Worm (Caenorhabditis elegans) whole organism, mixed stage, embryonic: Measurements from ENCODE around the gene C09F12.3.

Experiments
- M03D4.4 ChIP-seq: sonication (generic microtip); optimal IDR thresholded peaks from 2 replicates; lab custom pipeline; 2017; ENCODE audit warnings: mild to moderate bottlenecking, missing genetic modification characterization, missing compliant biosample characterization
- bed-3 ChIP-seq: fragments of 200-800 bp; sonication (Bioruptor generic); optimal IDR thresholded peaks from 3 replicates; lab custom pipeline; 2018; ENCODE audit warnings: mild to moderate bottlenecking, missing genetic modification characterization, moderate library complexity, missing compliant biosample characterization
- blmp-1 ChIP-seq: fragments of 150-350 bp; optimal IDR thresholded peaks from 2 replicates; lab custom pipeline; 2014; ENCODE audit warnings: missing biosample characterization, missing genetic modification characterization
- ceh-39 ChIP-seq: fragments of 150-350 bp; optimal IDR thresholded peaks from 2 replicates; lab custom pipeline; 2014; ENCODE audit warnings: missing biosample characterization, missing genetic modification characterization
- ceh-43 ChIP-seq: fragments of 200-800 bp; sonication (Bioruptor generic); optimal IDR thresholded peaks from 2 replicates; lab custom pipeline; 2018; ENCODE audit warnings: mild to moderate bottlenecking, missing genetic modification characterization, moderate library complexity, missing compliant biosample characterization
- ceh-83 ChIP-seq: fragments of 200-800 bp; sonication (Bioruptor generic); optimal IDR thresholded peaks from 2 replicates; lab custom pipeline; 2018; ENCODE audit warnings: mild to moderate bottlenecking, missing genetic modification characterization, missing compliant biosample characterization
- ces-1 ChIP-seq: fragments of 150-350 bp; optimal IDR thresholded peaks from 2 replicates; lab custom pipeline; 2014; ENCODE audit warnings: missing biosample characterization, missing genetic modification reagents, missing genetic modification characterization
- cnd-1 ChIP-seq: fragments of 200-800 bp; sonication (Bioruptor generic); optimal IDR thresholded peaks from 2 replicates; lab custom pipeline; 2018; ENCODE audit warnings: mild to moderate bottlenecking, missing genetic modification characterization, missing compliant biosample characterization
- drap-1 ChIP-seq: fragments of 200-800 bp; sonication (Bioruptor generic); optimal IDR thresholded peaks from 3 replicates; lab custom pipeline; 2018; ENCODE audit warnings: mild to moderate bottlenecking, missing genetic modification characterization, missing compliant biosample characterization
- elt-1 ChIP-seq: sonication (generic microtip); optimal IDR thresholded peaks from 2 replicates; lab custom pipeline; 2017; ENCODE audit warnings: missing genetic modification characterization, mild to moderate bottlenecking, missing compliant biosample characterization, antibody characterized with exemption, moderate library complexity, borderline replicate concordance; ENCODE audit not compliant: insufficient read depth
- elt-3 ChIP-seq: fragments of 150-350 bp; optimal IDR thresholded peaks from 2 replicates; lab custom pipeline; 2014; ENCODE audit warnings: missing biosample characterization, missing genetic modification characterization
- flh-1 ChIP-seq: fragments of 200-800 bp; sonication (Bioruptor generic); optimal IDR thresholded peaks from 2 replicates; lab custom pipeline; 2018; ENCODE audit warnings: mild to moderate bottlenecking, missing genetic modification characterization, moderate library complexity, missing compliant biosample characterization
- ham-2 ChIP-seq: fragments of 200-800 bp; sonication (Bioruptor generic); optimal IDR thresholded peaks from 2 replicates; lab custom pipeline; 2018; ENCODE audit warnings: mild to moderate bottlenecking, missing genetic modification characterization, missing compliant biosample characterization
- hlh-1 ChIP-seq: fragments of 150-350 bp; optimal IDR thresholded peaks from 2 replicates; lab custom pipeline; 2014; ENCODE audit warnings: missing biosample characterization, missing genetic modification reagents, missing genetic modification characterization
- lin-13 ChIP-seq: fragments of 150-350 bp; optimal IDR thresholded peaks from 2 replicates; lab custom pipeline; 2014; ENCODE audit warnings: missing biosample characterization, missing genetic modification characterization
- lin-32 ChIP-seq: fragments of 200-800 bp; sonication (Bioruptor generic); optimal IDR thresholded peaks from 2 replicates; lab custom pipeline; 2018; ENCODE audit warnings: mild to moderate bottlenecking, missing genetic modification characterization, missing compliant biosample characterization
- lsy-2 ChIP-seq: fragments of 150-350 bp; optimal IDR thresholded peaks from 2 replicates; lab custom pipeline; 2014; ENCODE audit warnings: missing biosample characterization, missing genetic modification characterization
- mab-5 ChIP-seq: fragments of 150-350 bp; optimal IDR thresholded peaks from 2 replicates; lab custom pipeline; 2014; ENCODE audit warnings: missing biosample characterization, missing genetic modification characterization
- mep-1 ChIP-seq: fragments of 150-350 bp; optimal IDR thresholded peaks from 2 replicates; lab custom pipeline; 2017; ENCODE audit warnings: missing biosample characterization, missing genetic modification reagents, missing genetic modification characterization, inconsistent platforms
- mls-2 ChIP-seq: sonication (generic microtip); optimal IDR thresholded peaks from 2 replicates; lab custom pipeline; 2016; ENCODE audit warnings: mild to moderate bottlenecking, missing genetic modification characterization, moderate library complexity, missing compliant biosample characterization
- nhr-12 ChIP-seq: fragments of 150-350 bp; optimal IDR thresholded peaks from 2 replicates; lab custom pipeline; 2014; ENCODE audit warnings: missing biosample characterization, missing genetic modification characterization
- nhr-2 ChIP-seq: fragments of 150-350 bp; optimal IDR thresholded peaks from 2 replicates; lab custom pipeline; 2014; ENCODE audit warnings: missing biosample characterization, missing genetic modification characterization
- nhr-237 ChIP-seq: fragments of 150-350 bp; optimal IDR thresholded peaks from 2 replicates; lab custom pipeline; 2014; ENCODE audit warnings: missing biosample characterization, missing genetic modification characterization
- nhr-28 ChIP-seq: fragments of 150-350 bp; optimal IDR thresholded peaks from 2 replicates; lab custom pipeline; 2014; ENCODE audit warnings: missing biosample characterization, missing genetic modification characterization
- nhr-76 ChIP-seq: sonication (generic microtip); optimal IDR thresholded peaks from 2 replicates; lab custom pipeline; 2017; ENCODE audit warnings: missing biosample characterization, missing genetic modification characterization
- pha-4 ChIP-seq: fragments of 150-350 bp; optimal IDR thresholded peaks from 2 replicates; lab custom pipeline; 2018; ENCODE audit warnings: missing biosample characterization, missing genetic modification reagents, missing genetic modification characterization
- sem-2 ChIP-seq: fragments of 200-800 bp; sonication (Bioruptor generic); optimal IDR thresholded peaks from 2 replicates; lab custom pipeline; 2018; ENCODE audit warnings: mild to moderate bottlenecking, missing genetic modification characterization, missing compliant biosample characterization
- snpc-4 ChIP-seq: fragments of 150-350 bp; optimal IDR thresholded peaks from 2 replicates; lab custom pipeline; 2014; ENCODE audit warnings: missing biosample characterization, missing genetic modification characterization
- sptf-1 ChIP-seq: sonication (generic microtip); optimal IDR thresholded peaks from 2 replicates; lab custom pipeline; 2017; ENCODE audit warnings: mild to moderate bottlenecking, missing genetic modification characterization, moderate library complexity, missing compliant biosample characterization
- tbx-8 ChIP-seq: fragments of 200-800 bp; sonication (Bioruptor generic); optimal IDR thresholded peaks from 2 replicates; lab custom pipeline; 2018; ENCODE audit warnings: mild to moderate bottlenecking, missing genetic modification characterization, moderate library complexity, missing compliant biosample characterization
- unc-120 ChIP-seq: sonication (generic microtip); optimal IDR thresholded peaks from 2 replicates; lab custom pipeline; 2017; ENCODE audit warnings: missing genetic modification characterization, missing compliant biosample characterization; ENCODE audit not compliant: poor library complexity, severe bottlenecking
- unc-39 ChIP-seq: fragments of 150-350 bp; optimal IDR thresholded peaks from 2 replicates; lab custom pipeline; 2014; ENCODE audit warnings: missing biosample characterization, missing genetic modification characterization
- unc-62 ChIP-seq: fragments of 150-350 bp; optimal IDR thresholded peaks from 2 replicates; lab custom pipeline; 2014; ENCODE audit warnings: missing biosample characterization, missing genetic modification reagents, missing genetic modification characterization
- zip-8 ChIP-seq: fragments of 150-350 bp; optimal IDR thresholded peaks from 2 replicates; lab custom pipeline; 2014; ENCODE audit warnings: missing biosample characterization, missing genetic modification characterization
- ztf-11 ChIP-seq: fragments of 150-350 bp; optimal IDR thresholded peaks from 2 replicates; lab custom pipeline; 2014; ENCODE audit warnings: missing biosample characterization, missing genetic modification characterization

C09F12.3 gene

DNA sequence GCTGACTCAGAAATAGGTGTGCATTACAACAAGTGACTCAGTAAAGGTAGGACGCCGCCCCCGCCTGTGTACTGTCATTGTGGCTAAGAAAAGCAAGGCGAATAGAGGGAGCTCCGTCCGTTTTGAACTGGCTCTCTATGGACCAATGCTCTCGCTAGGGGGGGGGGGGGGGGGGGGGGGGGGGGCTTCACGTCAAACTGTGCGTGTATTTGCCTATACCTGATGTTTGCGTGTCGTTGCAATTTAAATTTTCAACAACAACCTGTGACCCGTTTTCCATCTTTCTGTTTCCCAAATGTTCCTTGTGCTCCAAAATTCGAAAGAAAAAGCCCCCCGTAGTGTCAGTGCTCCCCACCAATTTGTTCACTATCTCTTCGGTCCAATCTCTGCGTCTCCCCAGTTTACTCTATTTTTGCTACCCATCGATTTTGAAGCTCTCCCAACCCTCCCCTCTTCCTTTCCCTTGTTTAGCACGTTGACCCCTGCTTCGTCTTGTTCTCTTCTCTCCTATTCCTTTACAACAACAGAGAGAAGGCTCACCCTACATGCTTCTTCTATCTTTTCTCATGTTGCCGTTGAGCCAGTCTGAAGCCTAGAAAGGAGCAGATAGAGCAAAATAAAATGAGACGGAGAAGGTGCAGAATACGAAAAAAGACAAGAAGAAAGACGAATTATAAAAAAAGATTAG is 8.1 kb downstream of the C09F12.3 start:
- no peak for TF ChIP-seq zip-8 (tag; lab: Kevin White, UChicago)
- no peak for TF ChIP-seq snpc-4 (tag; lab: Kevin White, UChicago)
- no peak for TF ChIP-seq ceh-43
- no peak for TF ChIP-seq M03D4.4 (tag; lab: Kevin White, UChicago)
- TF ChIP-seq cnd-1 (tag; lab: Kevin White, UChicago): peak; percentile 6
- TF ChIP-seq ham-2 (GFP tag; lab: Kevin White, UChicago): no peak
- TF ChIP-seq ceh-39 (tag; lab: Kevin White, UChicago): no peak
- TF ChIP-seq sem-2 (GFP tag; lab: Kevin White, UChicago): no peak
- peak; percentile 78 for TF ChIP-seq ces-1 (GFP tag; lab: Kevin White, UChicago)
- no peak for TF ChIP-seq nhr-12
- no peak for TF ChIP-seq mab-5 (tag; lab: Kevin White, UChicago)
- TF ChIP-seq elt-1 (tag; lab: Kevin White, UChicago): no peak
- TF ChIP-seq nhr-2 (tag; lab: Kevin White, UChicago): no peak
- TF ChIP-seq unc-39 (tag; lab: Kevin White, UChicago): no peak
- no peak for TF ChIP-seq drap-1
- TF ChIP-seq mls-2: peak; percentile 2
- TF ChIP-seq bed-3: no peak
- peak; percentile 32 for TF ChIP-seq sptf-1 (tag; lab: Kevin White, UChicago)
- no peak for TF ChIP-seq nhr-237 (tag; lab: Kevin White, UChicago)
- no peak for TF ChIP-seq blmp-1 (tag; lab: Kevin White, UChicago)
- TF ChIP-seq nhr-28 (tag; lab: Kevin White, UChicago): no peak
- TF ChIP-seq nhr-76 (tag; lab: Kevin White, UChicago): no peak
- TF ChIP-seq unc-120 (tag; lab: Kevin White, UChicago): peak; percentile 56
- no peak for TF ChIP-seq unc-62
- TF ChIP-seq pha-4: no peak
- no peak for TF ChIP-seq flh-1 (GFP tag; lab: Kevin White, UChicago)
- no peak for TF ChIP-seq elt-3 (tag; lab: Kevin White, UChicago)
- TF ChIP-seq mep-1 (tag; lab: Kevin White, UChicago): peak; percentile 33
- no peak for TF ChIP-seq ztf-11 (tag; lab: Kevin White, UChicago)
- TF ChIP-seq lin-32 (GFP tag; lab: Kevin White, UChicago): no peak
- TF ChIP-seq tbx-8 (GFP tag; lab: Kevin White, UChicago): no peak
- no peak for TF ChIP-seq hlh-1
- TF ChIP-seq lin-13 (tag; lab: Kevin White, UChicago): no peak
- no peak for TF ChIP-seq ceh-83 (GFP tag; lab: Kevin White, UChicago)
- no peak for TF ChIP-seq lsy-2 (tag; lab: Kevin White, UChicago)

- TF ChIP-seq ces-1 (GFP tag; lab: Kevin White, UChicago): peak; percentile 48
- TF ChIP-seq ceh-43: no peak
Observed at ce11 chrX:11033952-11034287, 8.8 kb downstream of the C09F12.3 start.

ce11 chrX:11033128-11033951 is 9.3 kb downstream of the C09F12.3 start:
- TF ChIP-seq lin-32 (GFP tag; lab: Kevin White, UChicago): no peak
- TF ChIP-seq ham-2 (GFP tag; lab: Kevin White, UChicago): no peak
- TF ChIP-seq bed-3: no peak
- peak; percentile 92 for TF ChIP-seq ces-1 (GFP tag; lab: Kevin White, UChicago)
- no peak for TF ChIP-seq nhr-2 (tag; lab: Kevin White, UChicago)
- TF ChIP-seq mls-2: peak; percentile 41
